Fruit fly (Drosophila melanogaster): ENCODE data around the gene noi.
A peak's percentile ranks its signal among the peaks of the same experiment; 100 is the strongest.

DNA sequence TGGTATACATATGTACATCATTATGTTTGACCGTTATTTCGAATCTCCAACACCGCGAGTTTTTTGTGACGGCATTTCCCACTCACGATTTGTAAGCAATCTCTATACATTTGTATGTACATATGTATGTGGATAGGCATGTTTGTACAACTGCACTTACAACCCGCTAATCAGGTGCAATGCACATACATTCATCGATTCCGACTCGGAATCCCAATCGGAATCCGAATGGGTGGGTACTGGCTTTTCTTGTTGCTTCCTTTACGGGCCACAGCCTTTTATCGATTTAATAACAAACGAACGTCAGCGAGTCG, 19.9 kb downstream of the noi start:
- no peak for TF ChIP-seq tj (GFP tag; optimal IDR thresholded peaks at IDR 0.05)
- TF ChIP-seq kay (GFP tag; ENCODE audit: borderline replicate concordance): no peak
- peak; percentile 66 for TF ChIP-seq cic (GFP tag; optimal IDR thresholded peaks at IDR 0.05)
- no peak for TF ChIP-seq toe (GFP tag; optimal IDR thresholded peaks at IDR 0.05)
